Worm (Caenorhabditis elegans): ENCODE data around the gene Y102A5C.36.

DNA sequence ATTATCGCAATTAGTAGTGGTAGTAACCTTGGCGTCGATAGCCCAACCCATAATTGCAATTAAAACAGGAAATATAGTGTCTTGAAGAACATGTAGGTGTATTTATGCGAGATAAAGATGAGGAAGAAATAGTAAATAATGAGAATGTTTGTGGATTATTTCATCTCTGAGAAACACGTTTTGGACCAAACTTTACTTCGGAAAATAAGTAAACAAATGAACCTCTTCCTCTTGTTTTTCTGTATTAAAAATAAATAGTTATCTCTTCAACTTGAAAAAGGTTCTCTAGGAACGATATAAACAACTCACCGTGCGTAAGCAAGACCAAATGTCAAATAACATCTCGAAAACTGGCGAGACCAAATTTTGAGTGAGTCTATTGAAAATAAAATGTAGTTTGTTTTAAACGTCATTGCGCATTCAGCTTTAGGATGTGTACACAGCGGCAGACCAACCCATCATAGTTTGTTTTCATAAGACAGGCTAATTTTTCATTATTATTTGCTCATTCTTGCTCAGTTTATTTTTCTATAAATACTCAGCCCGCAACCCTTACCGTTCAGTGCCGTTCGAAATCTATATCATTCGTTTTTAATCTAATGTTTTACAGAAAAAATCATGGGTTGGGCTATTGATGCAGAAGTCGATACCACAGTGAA, 44.9 kb downstream of the Y102A5C.36 start, which contains the start of the genes F09C6.11 and F09C6.12:
- TF ChIP-seq snpc-1.1 (tag; optimal IDR thresholded peaks at IDR 0.05; ENCODE audit: insufficient read depth) (no peak), sdz-38 (tag; optimal IDR thresholded peaks at IDR 0.05) (no peak), sea-2 (GFP tag; IDR thresholded peaks at IDR 0.05) (no peak), F37B4.10 (GFP tag; IDR thresholded peaks at IDR 0.05) (no peak), rpc-1 (optimal IDR thresholded peaks at IDR 0.05) (no peak), rpc-1 (tag; optimal IDR thresholded peaks at IDR 0.05) (no peak), dpl-1 (GFP tag; optimal IDR thresholded peaks at IDR 0.05) (no peak), madf-3 (GFP tag; IDR thresholded peaks at IDR 0.05) (no peak), lir-1 (GFP tag; conservative IDR thresholded peaks at IDR 0.05) (no peak), F52B5.7 (tag; optimal IDR thresholded peaks at IDR 0.05) (no peak), snpc-4 (GFP tag; optimal IDR thresholded peaks at IDR 0.05) (no peak), snpc-4 (tag; optimal IDR thresholded peaks at IDR 0.05) (no peak), chd-7 (tag; optimal IDR thresholded peaks at IDR 0.05) (no peak), ama-1 (optimal IDR thresholded peaks at IDR 0.05) (no peak), ama-1 (GFP tag; optimal IDR thresholded peaks at IDR 0.05) (no peak), pha-4 (tag; optimal IDR thresholded peaks at IDR 0.05) (no peak), C06A6.2 (GFP tag; conservative IDR thresholded peaks at IDR 0.05) (no peak)
